Fruit fly (Drosophila melanogaster) Kc167 (cell line): ENCODE measurements around the gene SamDC.

Experiments
- Myc ChIP-seq: fragments of >200 bp; optimal IDR thresholded peaks from 2 replicates; lab custom pipeline; 2017; ENCODE audit warnings: missing external identifiers
- Sin3A ChIP-seq: fragments of >200 bp; optimal IDR thresholded peaks from 2 replicates; lab custom pipeline; 2018; ENCODE audit warnings: missing external identifiers
- h ChIP-seq: fragments of >200 bp; optimal IDR thresholded peaks from 3 replicates; lab custom pipeline; 2018; ENCODE audit warnings: missing external identifiers
- insv ChIP-seq: fragments of >200 bp; optimal IDR thresholded peaks from 3 replicates; lab custom pipeline; 2018; ENCODE audit warnings: missing external identifiers
- psq ChIP-seq: fragments of >200 bp; optimal IDR thresholded peaks from 2 replicates; lab custom pipeline; 2017; ENCODE audit warnings: missing external identifiers
- ttk ChIP-seq: sonication (Bioruptor generic); optimal IDR thresholded peaks from 2 replicates; lab custom pipeline; 2017; ENCODE audit warnings: missing external identifiers

SamDC gene

DNA sequence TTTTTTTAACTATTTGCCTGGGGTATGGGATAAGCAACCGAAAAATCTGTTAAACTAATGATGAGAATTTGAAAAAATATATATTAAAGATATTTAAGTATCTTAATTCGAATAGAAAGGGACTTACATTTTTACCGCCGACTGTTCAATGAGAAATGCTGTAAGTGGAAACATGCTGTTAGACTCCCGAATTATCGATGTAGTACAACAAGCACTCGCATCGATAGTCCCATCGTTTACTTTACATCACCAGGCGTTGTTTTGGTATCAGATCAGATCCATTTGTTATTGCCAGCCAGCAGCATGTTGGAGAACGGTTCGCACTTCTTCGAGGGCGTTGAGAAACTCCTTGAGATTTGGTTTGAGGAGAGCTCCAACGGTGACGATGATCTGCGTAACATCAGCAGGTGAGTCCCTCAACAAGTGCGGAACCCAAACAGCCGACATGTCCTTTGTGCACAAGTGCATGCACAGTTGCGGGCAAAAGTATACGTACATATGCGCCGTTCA lies at the start of gene SamDC:
TSS of gene SamDC (plus strand) at position 246 of the 510 bp plus-strand sequence.
- TF ChIP-seq Sin3A (lab: Kevin White, UChicago) (no peak), h (lab: Kevin White, UChicago) (no peak), ttk (lab: Kevin White, UChicago) (no peak), insv (lab: Kevin White, UChicago) (no peak), psq (lab: Kevin White, UChicago) (no peak), Myc (no peak)

- TF ChIP-seq Myc (no peak), ttk (lab: Kevin White, UChicago) (no peak), Sin3A (lab: Kevin White, UChicago) (no peak), h (lab: Kevin White, UChicago) (no peak), insv (lab: Kevin White, UChicago) (no peak), psq (lab: Kevin White, UChicago) (no peak)
Measured at dm6 chr2L:10291276-10291675, 48.0 kb upstream of the SamDC start.

- no peak for TF ChIP-seq Myc
- TF ChIP-seq h (lab: Kevin White, UChicago): no peak
- no peak for TF ChIP-seq Sin3A (lab: Kevin White, UChicago)
- TF ChIP-seq psq (lab: Kevin White, UChicago): no peak
- TF ChIP-seq ttk (lab: Kevin White, UChicago): no peak
- no peak for TF ChIP-seq insv (lab: Kevin White, UChicago)
Measured at dm6 chr2L:10292066-10292560, 47.1 kb upstream of the SamDC start, which contains the start of gene Ufd4. Gene Ufd4 (minus strand): TSS chr2L:10292365.

- no peak for TF ChIP-seq ttk (lab: Kevin White, UChicago)
- TF ChIP-seq Sin3A (lab: Kevin White, UChicago): no peak
- no peak for TF ChIP-seq Myc
- TF ChIP-seq psq (lab: Kevin White, UChicago): no peak
- no peak for TF ChIP-seq insv (lab: Kevin White, UChicago)
- TF ChIP-seq h (lab: Kevin White, UChicago): no peak
Measured at dm6 chr2L:10294798-10295669, 44.2 kb upstream of the SamDC start, which contains the start of gene Hand. Gene Hand (minus strand): TSS chr2L:10295385.

DNA sequence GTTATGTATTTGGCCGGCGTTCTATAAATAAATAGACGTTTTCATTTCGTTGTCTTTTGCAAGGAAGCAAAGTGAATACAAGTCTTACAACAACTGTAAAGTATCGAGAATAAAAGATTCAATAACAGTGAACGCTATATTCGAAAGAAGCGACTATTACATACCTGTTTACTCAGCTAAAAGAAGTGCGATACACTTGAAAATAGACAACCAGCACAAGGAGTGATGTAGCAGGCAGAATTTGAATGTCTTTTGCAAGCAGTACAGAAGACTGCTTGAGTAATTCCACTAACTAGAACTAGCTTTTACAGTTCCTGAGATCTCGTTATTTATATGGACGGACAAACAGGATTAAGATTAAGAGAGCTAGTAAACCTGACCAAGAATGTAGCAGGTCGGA lies 41.0 kb upstream of the SamDC start:
- TF ChIP-seq insv (lab: Kevin White, UChicago) (no peak), ttk (lab: Kevin White, UChicago) (no peak), h (lab: Kevin White, UChicago) (no peak), Sin3A (lab: Kevin White, UChicago) (no peak)

- TF ChIP-seq insv (lab: Kevin White, UChicago) (no peak), psq (lab: Kevin White, UChicago) (no peak), Myc (no peak), ttk (lab: Kevin White, UChicago) (no peak), h (lab: Kevin White, UChicago) (no peak), Sin3A (lab: Kevin White, UChicago) (no peak)
Measured at dm6 chr2L:10299077-10299809, 40.0 kb upstream of the SamDC start.

DNA sequence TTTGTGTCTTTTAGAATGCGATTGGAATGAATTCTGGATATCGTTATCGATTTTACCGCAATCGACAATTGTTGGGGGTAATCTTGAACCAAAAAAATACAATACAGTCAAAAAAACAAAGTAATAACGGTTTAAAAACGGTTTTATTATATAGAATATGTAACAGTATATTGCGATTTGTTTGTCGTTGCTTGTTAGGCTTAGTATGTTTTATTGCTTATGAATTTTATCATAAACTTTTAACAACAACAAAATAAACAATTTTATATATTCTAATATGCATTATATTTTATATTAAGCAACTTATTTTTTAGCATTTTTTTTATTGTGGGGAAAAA lies 39.5 kb upstream of the SamDC start, which contains the start of gene CYLD:
TSS of gene CYLD (minus strand) at position 38 of the 338 bp plus-strand sequence.
- TF ChIP-seq Myc (no peak), psq (lab: Kevin White, UChicago) (no peak), ttk (lab: Kevin White, UChicago) (no peak), h (lab: Kevin White, UChicago) (no peak)

- TF ChIP-seq insv (lab: Kevin White, UChicago) (no peak), h (lab: Kevin White, UChicago) (no peak), Myc (no peak), ttk (lab: Kevin White, UChicago) (no peak), psq (lab: Kevin White, UChicago) (no peak), Sin3A (lab: Kevin White, UChicago) (no peak)
Measured at dm6 chr2L:10301918-10302317, 37.3 kb upstream of the SamDC start, which contains the start of gene CG13138. Gene CG13138 (minus strand): TSS chr2L:10302018.

- TF ChIP-seq h (lab: Kevin White, UChicago): no peak
- TF ChIP-seq Myc: no peak
- TF ChIP-seq ttk (lab: Kevin White, UChicago): no peak
- no peak for TF ChIP-seq Sin3A (lab: Kevin White, UChicago)
- TF ChIP-seq insv (lab: Kevin White, UChicago): no peak
- TF ChIP-seq psq (lab: Kevin White, UChicago): no peak
Measured at dm6 chr2L:10303786-10304185, 35.5 kb upstream of the SamDC start, which contains the start of gene nmd. Gene nmd (minus strand): TSS chr2L:10303947.

dm6 chr2L:10305538-10306147 lies 33.6 kb upstream of the SamDC start:
- TF ChIP-seq Myc: no peak
- TF ChIP-seq h (lab: Kevin White, UChicago): no peak
- no peak for TF ChIP-seq psq (lab: Kevin White, UChicago)
- no peak for TF ChIP-seq ttk (lab: Kevin White, UChicago)
- no peak for TF ChIP-seq Sin3A (lab: Kevin White, UChicago)
- TF ChIP-seq insv (lab: Kevin White, UChicago): no peak
